Worm (Caenorhabditis elegans) whole organism, young adult: ENCODE results near the gene syx-18.

Experiments
- C06A6.2 ChIP-seq: fragments of 200-800 bp; sonication (Bioruptor generic); conservative IDR thresholded peaks from 2 replicates; pipeline ENCODE4 v1.3.6; 2022; ENCODE audit warnings: missing genetic modification characterization, missing compliant biosample characterization
- C17E4.6 ChIP-seq: fragments of 200-800 bp; sonication (Bioruptor generic); IDR thresholded peaks from 2 replicates; pipeline ENCODE4 v1.3.6; 2022; ENCODE audit warnings: missing genetic modification reagents, missing genetic modification characterization, missing compliant biosample characterization
- F23B12.7 ChIP-seq: sonication (generic microtip); optimal IDR thresholded peaks from 2 replicates; lab custom pipeline; 2017; ENCODE audit warnings: missing genetic modification characterization, mild to moderate bottlenecking, missing compliant biosample characterization, antibody characterized with exemption, moderate library complexity; ENCODE audit not compliant: insufficient read depth
- F57A8.1 ChIP-seq: fragments of 200-800 bp; sonication (Bioruptor generic); optimal IDR thresholded peaks from 2 replicates; lab custom pipeline; 2018; ENCODE audit warnings: mild to moderate bottlenecking, missing genetic modification characterization, moderate library complexity, missing compliant biosample characterization
- K12H6.12 ChIP-seq: fragments of 200-800 bp; sonication (Bioruptor generic); optimal IDR thresholded peaks from 2 replicates; lab custom pipeline; 2018; ENCODE audit warnings: mild to moderate bottlenecking, missing genetic modification characterization, missing compliant biosample characterization
- ZK185.1 ChIP-seq: sonication (generic microtip); optimal IDR thresholded peaks from 2 replicates; lab custom pipeline; 2016; ENCODE audit warnings: mild to moderate bottlenecking, missing genetic modification characterization, missing compliant biosample characterization; ENCODE audit not compliant: poor library complexity, severe bottlenecking
- atf-7 ChIP-seq: sonication (generic microtip); optimal IDR thresholded peaks from 2 replicates; lab custom pipeline; 2017; ENCODE audit warnings: mild to moderate bottlenecking, missing genetic modification characterization, missing compliant biosample characterization
- attf-5 ChIP-seq: fragments of 200-800 bp; sonication (Bioruptor generic); optimal IDR thresholded peaks from 2 replicates; lab custom pipeline; 2018; ENCODE audit warnings: mild to moderate bottlenecking, missing genetic modification characterization, missing compliant biosample characterization
- attf-6 ChIP-seq: fragments of 200-800 bp; sonication (Bioruptor generic); IDR thresholded peaks from 2 replicates; pipeline ENCODE4 v1.3.6; 2022; ENCODE audit warnings: missing genetic modification reagents, missing genetic modification characterization, missing compliant biosample characterization
- cebp-1 ChIP-seq, 2 experiments: fragments of 200-800 bp in 1 of 2; sonication (Bioruptor generic) in 1 of 2; sonication (generic microtip) in 1 of 2; IDR thresholded peaks in 1 of 2; optimal IDR thresholded peaks in 1 of 2; 2 replicates each; pipeline versions ENCODE4 v1.3.6 to Lab custom; 2017 to 2022; ENCODE audit warnings: missing compliant biosample characterization in 2 of 2, missing genetic modification characterization in 2 of 2, mild to moderate bottlenecking in 1 of 2, missing genetic modification reagents in 1 of 2, moderate library complexity in 1 of 2
- ceh-27 ChIP-seq: fragments of 200-800 bp; sonication (Bioruptor generic); optimal IDR thresholded peaks from 2 replicates; lab custom pipeline; 2018; ENCODE audit warnings: mild to moderate bottlenecking, missing genetic modification characterization, moderate library complexity, missing compliant biosample characterization
- ceh-40 ChIP-seq: fragments of 200-800 bp; sonication (Bioruptor generic); IDR thresholded peaks from 2 replicates; pipeline ENCODE4 v1.3.6; 2022; ENCODE audit warnings: missing genetic modification characterization, missing compliant biosample characterization
- ceh-91 ChIP-seq: fragments of 200-800 bp; sonication (Bioruptor generic); IDR thresholded peaks from 2 replicates; pipeline ENCODE4 v1.3.6; 2022; ENCODE audit warnings: missing genetic modification reagents, missing genetic modification characterization, missing compliant biosample characterization
- chd-7 ChIP-seq: sonication (generic microtip); optimal IDR thresholded peaks from 2 replicates; lab custom pipeline; 2016; ENCODE audit warnings: mild to moderate bottlenecking, missing genetic modification characterization, moderate library complexity, missing compliant biosample characterization
- dox-1 ChIP-seq: fragments of 200-800 bp; sonication (Bioruptor generic); IDR thresholded peaks from 2 replicates; pipeline ENCODE4 v1.3.6; 2022; ENCODE audit warnings: missing genetic modification reagents, missing genetic modification characterization, missing compliant biosample characterization
- efl-1 ChIP-seq: fragments of 150-350 bp; optimal IDR thresholded peaks from 2 replicates; lab custom pipeline; 2014; ENCODE audit warnings: missing biosample characterization, missing genetic modification reagents, missing genetic modification characterization
- egl-44 ChIP-seq: fragments of 200-800 bp; sonication (Bioruptor generic); IDR thresholded peaks from 2 replicates; pipeline ENCODE4 v1.3.6; 2022; ENCODE audit warnings: missing genetic modification reagents, missing genetic modification characterization, missing compliant biosample characterization
- egrh-3 ChIP-seq: fragments of 200-800 bp; sonication (Bioruptor generic); IDR thresholded peaks from 2 replicates; pipeline ENCODE4 v1.3.6; 2022; ENCODE audit warnings: missing genetic modification reagents, missing genetic modification characterization, missing compliant biosample characterization
- gei-17 ChIP-seq: fragments of 200-800 bp; sonication (Bioruptor generic); optimal IDR thresholded peaks from 2 replicates; lab custom pipeline; 2018; ENCODE audit warnings: mild to moderate bottlenecking, missing genetic modification characterization, missing compliant biosample characterization
- hmg-1.2 ChIP-seq: fragments of 200-800 bp; sonication (Bioruptor generic); IDR thresholded peaks from 2 replicates; pipeline ENCODE4 v1.3.6; 2022; ENCODE audit warnings: missing genetic modification reagents, missing genetic modification characterization, missing compliant biosample characterization
- hsf-1 ChIP-seq: fragments of 200-800 bp; sonication (Bioruptor generic); IDR thresholded peaks from 2 replicates; pipeline ENCODE4 v1.3.6; 2022; ENCODE audit warnings: missing genetic modification reagents, missing genetic modification characterization, missing compliant biosample characterization
- lin-40 ChIP-seq: sonication (generic microtip); optimal IDR thresholded peaks from 2 replicates; lab custom pipeline; 2016; ENCODE audit warnings: missing genetic modification characterization, mild to moderate bottlenecking, missing compliant biosample characterization, missing genotype, missing genetic modification reagents
- lir-1 ChIP-seq: fragments of 200-800 bp; sonication (Bioruptor generic); conservative IDR thresholded peaks from 2 replicates; pipeline ENCODE4 v1.3.6; 2022; ENCODE audit warnings: missing genetic modification reagents, missing genetic modification characterization, missing compliant biosample characterization
- mcd-1 ChIP-seq: fragments of 200-800 bp; sonication (Bioruptor generic); IDR thresholded peaks from 2 replicates; pipeline ENCODE4 v1.3.6; 2022; ENCODE audit warnings: missing genetic modification reagents, missing genetic modification characterization, missing compliant biosample characterization
- mel-28 ChIP-seq: sonication (generic microtip); optimal IDR thresholded peaks from 2 replicates; lab custom pipeline; 2016; ENCODE audit warnings: borderline replicate concordance, mild to moderate bottlenecking, missing genetic modification characterization, missing compliant biosample characterization
- mes-4 ChIP-seq: sonication (generic microtip); optimal IDR thresholded peaks from 2 replicates; lab custom pipeline; 2016; ENCODE audit warnings: missing genotype, missing genetic modification characterization, missing compliant biosample characterization
- nfya-1 ChIP-seq: sonication (generic microtip); optimal IDR thresholded peaks from 2 replicates; lab custom pipeline; 2017; ENCODE audit warnings: antibody characterized with exemption, missing compliant biosample characterization, missing genetic modification characterization, borderline replicate concordance; ENCODE audit not compliant: insufficient read depth
- nhr-80 ChIP-seq: sonication (generic microtip); optimal IDR thresholded peaks from 2 replicates; lab custom pipeline; 2016; ENCODE audit warnings: missing genetic modification characterization, missing compliant biosample characterization
- pbrm-1 ChIP-seq: fragments of 200-800 bp; sonication (Bioruptor generic); IDR thresholded peaks from 2 replicates; pipeline ENCODE4 v1.3.6; 2022; ENCODE audit warnings: missing genetic modification reagents, missing genetic modification characterization, missing compliant biosample characterization
- rcor-1 ChIP-seq: fragments of 200-800 bp; sonication (Bioruptor generic); IDR thresholded peaks from 2 replicates; pipeline ENCODE4 v1.3.6; 2022; ENCODE audit warnings: missing genetic modification reagents, missing genetic modification characterization, missing compliant biosample characterization
- repo-1 ChIP-seq: sonication (generic microtip); optimal IDR thresholded peaks from 2 replicates; lab custom pipeline; 2017; ENCODE audit warnings: mild to moderate bottlenecking, missing genetic modification characterization, missing compliant biosample characterization
- snpc-1.1 ChIP-seq: sonication (generic microtip); optimal IDR thresholded peaks from 2 replicates; lab custom pipeline; 2017; ENCODE audit warnings: missing genetic modification characterization, mild to moderate bottlenecking, missing compliant biosample characterization, antibody characterized with exemption, moderate library complexity, missing genotype, missing genetic modification reagents; ENCODE audit not compliant: insufficient read depth
- snpc-3.4 ChIP-seq: sonication (generic microtip); optimal IDR thresholded peaks from 2 replicates; lab custom pipeline; 2017; ENCODE audit warnings: missing genetic modification characterization, mild to moderate bottlenecking, missing compliant biosample characterization, antibody characterized with exemption, moderate library complexity, missing genotype, missing genetic modification reagents
- snpc-4 ChIP-seq, 5 experiments: fragments of 150-350 bp in 1 of 5; sonication (generic microtip) in 4 of 5; optimal IDR thresholded peaks; 2 replicates each; lab custom pipeline; 2014 to 2018; ENCODE audit warnings: missing genetic modification characterization in 5 of 5, missing biosample characterization in 3 of 5, antibody characterized with exemption in 2 of 5, mild to moderate bottlenecking in 2 of 5, missing compliant biosample characterization in 2 of 5, missing genotype in 2 of 5, moderate library complexity in 2 of 5, missing genetic modification reagents in 1 of 5
- somi-1 ChIP-seq: fragments of 200-800 bp; sonication (Bioruptor generic); optimal IDR thresholded peaks from 2 replicates; lab custom pipeline; 2018; ENCODE audit warnings: mild to moderate bottlenecking, missing genetic modification characterization, missing compliant biosample characterization
- xnd-1 ChIP-seq: sonication (generic microtip); optimal IDR thresholded peaks from 2 replicates; lab custom pipeline; 2016; ENCODE audit warnings: missing genotype, missing genetic modification reagents, missing genetic modification characterization, missing compliant biosample characterization
- zfh-2 ChIP-seq: fragments of 200-800 bp; sonication (Bioruptor generic); conservative IDR thresholded peaks from 2 replicates; pipeline ENCODE4 v1.3.6; 2022; ENCODE audit warnings: missing genetic modification reagents, missing genetic modification characterization, missing compliant biosample characterization
- ztf-28 ChIP-seq: fragments of 200-800 bp; sonication (Bioruptor generic); IDR thresholded peaks from 2 replicates; pipeline ENCODE4 v1.3.6; 2022; ENCODE audit warnings: missing genetic modification reagents, missing genetic modification characterization, missing compliant biosample characterization
- ztf-3 ChIP-seq: fragments of 200-800 bp; sonication (Bioruptor generic); optimal IDR thresholded peaks from 2 replicates; lab custom pipeline; 2018; ENCODE audit warnings: mild to moderate bottlenecking, missing genetic modification characterization, missing compliant biosample characterization

syx-18 gene

DNA sequence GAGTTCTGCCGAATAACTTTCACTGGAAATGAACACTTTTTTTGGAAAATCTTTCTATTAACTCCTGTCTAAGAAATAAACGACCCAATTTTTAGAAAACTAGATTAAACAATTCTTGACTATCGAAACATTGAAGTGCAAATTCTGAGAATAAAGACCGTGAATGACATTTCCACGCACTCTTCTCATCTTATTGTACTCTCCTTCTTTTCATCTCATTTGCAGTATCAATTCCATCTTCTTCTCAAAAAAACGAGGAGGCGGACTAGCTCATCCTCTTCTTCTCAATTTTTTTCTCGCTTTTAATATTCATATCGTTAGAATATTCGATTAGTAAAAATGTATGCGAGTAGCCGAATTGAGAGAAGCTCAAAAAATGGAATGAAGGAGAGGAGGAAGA is 6.4 kb upstream of the syx-18 start:
- 0 out of 2 replicates have a peak, but pooled peaks have one; percentile 25 for TF ChIP-seq hsf-1 (GFP tag; lab: Robert Waterston, UW)
- TF ChIP-seq repo-1 (tag; lab: Kevin White, UChicago) = peak; percentile 23
- no peak for TF ChIP-seq C06A6.2 (GFP tag; lab: Robert Waterston, UW)

DNA sequence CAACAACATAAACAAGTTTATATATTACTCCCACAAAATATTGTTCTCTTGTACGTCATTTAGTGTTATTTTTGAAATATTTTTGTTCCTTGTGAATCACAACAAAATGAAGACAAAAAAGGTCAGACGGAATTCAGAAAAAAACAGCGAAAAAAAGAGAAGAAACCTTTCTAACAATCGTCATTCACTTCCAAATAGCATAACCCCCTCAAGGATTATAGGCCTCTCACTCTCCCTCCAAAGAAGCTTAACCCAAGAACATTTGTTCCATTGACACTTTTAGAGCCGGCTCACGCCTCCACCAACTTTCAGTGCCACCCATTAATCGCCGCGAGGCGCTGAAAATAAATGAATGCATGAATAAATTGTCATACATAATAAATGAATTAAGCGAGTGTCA is 4.3 kb upstream of the syx-18 start:
- TF ChIP-seq snpc-4 (GFP tag; optimal IDR thresholded peaks at IDR 0.05; lab: Kevin White, UChicago) (no peak), snpc-4 (tag; optimal IDR thresholded peaks at IDR 0.05; lab: Kevin White, UChicago) (no peak), F57A8.1 (no peak), somi-1 (no peak), dox-1 (no peak), nfya-1 (tag; lab: Kevin White, UChicago) (no peak), ztf-28 (GFP tag; lab: Robert Waterston, UW) (no peak), mel-28 (no peak), mes-4 (tag; lab: Kevin White, UChicago) (no peak), gei-17 (GFP tag; lab: Kevin White, UChicago) (no peak), hsf-1 (GFP tag; lab: Robert Waterston, UW) (no peak), zfh-2 (GFP tag; lab: Robert Waterston, UW) (no peak), xnd-1 (no peak), atf-7 (no peak), rcor-1 (GFP tag; lab: Robert Waterston, UW) (no peak)

DNA sequence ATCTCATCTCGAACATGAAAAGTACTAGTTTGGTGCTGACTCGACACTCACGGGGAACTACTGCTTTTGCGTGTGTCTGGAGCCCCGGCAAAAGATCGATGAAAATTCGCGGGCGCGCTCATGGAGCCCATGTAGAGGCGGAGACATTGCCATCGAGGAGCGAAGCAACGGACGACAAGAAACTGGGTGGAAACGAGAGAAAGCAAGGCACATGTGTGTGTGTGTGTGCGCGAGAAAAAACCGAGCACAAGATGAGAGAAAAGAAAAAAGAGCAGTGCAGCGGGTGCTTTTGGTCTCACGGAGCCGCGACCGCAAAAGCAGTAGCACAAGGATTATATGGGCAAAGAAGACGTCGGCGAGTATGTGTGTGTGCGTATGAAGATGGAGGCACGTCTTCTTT is 3.5 kb upstream of the syx-18 start:
- TF ChIP-seq ceh-40 (GFP tag; lab: Robert Waterston, UW) = no peak
- peak; percentile 91 for TF ChIP-seq zfh-2 (GFP tag; lab: Robert Waterston, UW)
- TF ChIP-seq snpc-4 (GFP tag; optimal IDR thresholded peaks at IDR 0.05; lab: Kevin White, UChicago) = no peak
- peak in 2 of 4 experiments; percentile 7 to 35 for TF ChIP-seq snpc-4 (tag; optimal IDR thresholded peaks at IDR 0.05; lab: Kevin White, UChicago)
- TF ChIP-seq mes-4 (tag; lab: Kevin White, UChicago) = no peak
- peak; percentile 28 for TF ChIP-seq attf-5 (GFP tag; lab: Kevin White, UChicago)
- peak; percentile 29; the same call in 1 of the 2 replicates for TF ChIP-seq mcd-1
- peak; percentile 31; the same call in 1 of the 2 replicates for TF ChIP-seq dox-1
- TF ChIP-seq lir-1 (GFP tag; lab: Robert Waterston, UW) = no peak
- peak; percentile 32 for TF ChIP-seq chd-7 (tag; lab: Kevin White, UChicago)
- peak; percentile 6 for TF ChIP-seq lin-40 (tag; lab: Kevin White, UChicago)
- peak; percentile 21 for TF ChIP-seq ceh-27 (GFP tag; lab: Kevin White, UChicago)
- TF ChIP-seq K12H6.12 (tag; lab: Kevin White, UChicago) = peak; percentile 46
- no peak for TF ChIP-seq F23B12.7 (tag; lab: Kevin White, UChicago)
- TF ChIP-seq hmg-1.2 = peak; percentile 28; the same call in 1 of the 2 replicates
- 0 out of 2 replicates have a peak, but pooled peaks have one; percentile 21 for TF ChIP-seq egl-44
- TF ChIP-seq egrh-3 (GFP tag; lab: Robert Waterston, UW) = 0 out of 2 replicates have a peak, but pooled peaks have one; percentile 12
- TF ChIP-seq somi-1 = peak; percentile 11
- no peak for TF ChIP-seq cebp-1 (GFP tag; IDR thresholded peaks at IDR 0.05; lab: Robert Waterston, UW)
- peak; percentile 64 for TF ChIP-seq cebp-1 (tag; optimal IDR thresholded peaks at IDR 0.05; lab: Kevin White, UChicago)
- TF ChIP-seq, all 124 proteins: peak for 14

DNA sequence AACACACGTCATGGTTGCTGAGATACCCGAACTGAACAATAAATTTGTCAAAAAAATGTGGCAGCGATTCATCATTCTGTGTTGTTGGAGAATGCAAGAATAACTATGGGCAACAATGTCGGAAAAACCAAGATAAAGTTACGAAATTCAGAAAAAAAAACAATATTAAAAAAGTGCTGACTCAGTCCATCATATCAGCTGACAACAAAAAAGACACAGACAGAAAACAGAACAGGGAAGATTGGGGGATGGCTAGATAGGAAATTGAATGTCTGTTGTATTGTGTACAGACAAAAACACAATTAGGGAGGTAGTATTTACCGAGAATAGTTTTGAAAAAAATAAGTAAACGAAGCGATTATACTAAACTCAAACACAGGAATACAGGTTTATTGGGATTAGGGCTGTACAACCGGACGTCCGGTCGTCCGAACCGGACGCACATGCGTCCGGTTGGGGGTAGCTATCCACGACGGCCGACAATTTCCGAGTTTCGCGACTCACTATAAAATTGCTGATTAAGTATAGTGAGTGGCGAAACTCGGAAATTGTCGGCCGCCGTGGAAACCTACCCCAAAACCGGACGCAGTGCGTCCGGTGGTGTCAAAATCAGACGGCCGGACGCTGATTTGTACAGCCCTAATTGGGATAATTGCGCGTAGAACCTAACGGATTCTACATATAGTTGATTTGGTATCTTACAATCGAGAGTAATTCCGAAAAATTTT is 2.4 kb upstream of the syx-18 start:
- TF ChIP-seq ceh-91 (GFP tag; lab: Robert Waterston, UW) = no peak
- peak; percentile 87 for TF ChIP-seq snpc-4 (GFP tag; optimal IDR thresholded peaks at IDR 0.05; lab: Kevin White, UChicago)
- peak in 3 of 4 experiments; percentile 85 to 97 (median 94) for TF ChIP-seq snpc-4 (tag; optimal IDR thresholded peaks at IDR 0.05; lab: Kevin White, UChicago)
- TF ChIP-seq attf-6 = no peak
- TF ChIP-seq ztf-3 (GFP tag; lab: Kevin White, UChicago) = no peak
- no peak for TF ChIP-seq C17E4.6 (GFP tag; lab: Robert Waterston, UW)
- 0 out of 2 replicates have a peak, but pooled peaks have one; percentile 7 for TF ChIP-seq pbrm-1 (GFP tag; lab: Robert Waterston, UW)
- no peak for TF ChIP-seq ZK185.1
- TF ChIP-seq dox-1 = no peak
- no peak for TF ChIP-seq efl-1 (GFP tag; lab: Kevin White, UChicago)
- peak; percentile 22 for TF ChIP-seq xnd-1
- peak; percentile 56 for TF ChIP-seq snpc-3.4 (tag; lab: Kevin White, UChicago)
- peak; percentile 12 for TF ChIP-seq nhr-80 (tag; lab: Kevin White, UChicago)
- peak; percentile 87 for TF ChIP-seq snpc-1.1 (tag; lab: Kevin White, UChicago)
